Worm (Caenorhabditis elegans) whole organism, L4 larva: ENCODE results near the gene T04B2.8.

Experiments
- T26A8.4 ChIP-seq: fragments of 200-800 bp; sonication (Bioruptor generic); IDR thresholded peaks from 2 replicates; pipeline ENCODE4 v1.3.6; 2022; ENCODE audit warnings: missing genetic modification characterization, missing compliant biosample characterization
- arid-1 ChIP-seq: fragments of 200-800 bp; sonication (Bioruptor generic); conservative IDR thresholded peaks from 2 replicates; pipeline ENCODE4 v1.3.6; 2022; ENCODE audit warnings: missing genetic modification reagents, missing genetic modification characterization, missing compliant biosample characterization
- ceh-62 ChIP-seq: sonication (generic microtip); optimal IDR thresholded peaks from 2 replicates; lab custom pipeline; 2017; ENCODE audit warnings: missing biosample characterization, missing genetic modification characterization
- ceh-82 ChIP-seq: sonication (generic microtip); optimal IDR thresholded peaks from 2 replicates; lab custom pipeline; 2017; ENCODE audit warnings: missing biosample characterization, missing genetic modification characterization
- cey-2 ChIP-seq: sonication (generic microtip); optimal IDR thresholded peaks from 3 replicates; lab custom pipeline; 2017; ENCODE audit warnings: missing genetic modification characterization, mild to moderate bottlenecking, missing compliant biosample characterization, antibody characterized with exemption, borderline replicate concordance; ENCODE audit not compliant: insufficient read depth
- ctbp-1 ChIP-seq: fragments of 200-800 bp; sonication (Bioruptor generic); IDR thresholded peaks from 2 replicates; pipeline ENCODE4 v1.3.6; 2022; ENCODE audit warnings: missing genetic modification reagents, missing genetic modification characterization, missing compliant biosample characterization
- daf-19 ChIP-seq: fragments of 200-800 bp; sonication (Bioruptor generic); conservative IDR thresholded peaks from 2 replicates; pipeline ENCODE4 v1.3.6; 2022; ENCODE audit warnings: missing genetic modification characterization, missing compliant biosample characterization
- egl-27 ChIP-seq: sonication (generic microtip); optimal IDR thresholded peaks from 3 replicates; lab custom pipeline; 2017; ENCODE audit warnings: missing biosample characterization, missing genetic modification reagents, missing genetic modification characterization
- egl-43 ChIP-seq: fragments of 200-800 bp; sonication (Bioruptor generic); IDR thresholded peaks from 2 replicates; pipeline ENCODE4 v1.3.6; 2022; ENCODE audit warnings: missing genetic modification reagents, missing genetic modification characterization, missing compliant biosample characterization
- hlh-30 ChIP-seq: sonication (generic microtip); optimal IDR thresholded peaks from 2 replicates; lab custom pipeline; 2017; ENCODE audit warnings: antibody characterized with exemption, mild to moderate bottlenecking, missing genetic modification characterization, missing compliant biosample characterization; ENCODE audit not compliant: insufficient read depth
- lin-15B ChIP-seq: fragments of 150-350 bp; sonication (generic microtip); optimal IDR thresholded peaks from 3 replicates; lab custom pipeline; 2014; ENCODE audit warnings: missing biosample characterization, missing genetic modification characterization
- lin-39 ChIP-seq: fragments of 150-350 bp; optimal IDR thresholded peaks from 2 replicates; lab custom pipeline; 2014; ENCODE audit warnings: missing biosample characterization, missing genetic modification reagents, missing genetic modification characterization
- lir-3 ChIP-seq: sonication (generic microtip); optimal IDR thresholded peaks from 2 replicates; lab custom pipeline; 2016; ENCODE audit warnings: mild to moderate bottlenecking, missing genetic modification characterization, missing compliant biosample characterization
- lsy-2 ChIP-seq, 2 experiments: fragments of 150-350 bp in 1 of 2; sonication (generic microtip) in 1 of 2; optimal IDR thresholded peaks; 2 replicates each; lab custom pipeline; 2014 to 2017; ENCODE audit warnings: missing biosample characterization in 2 of 2, missing genetic modification characterization in 2 of 2
- madf-5 ChIP-seq, 2 experiments: fragments of 200-800 bp; sonication (Bioruptor generic); IDR thresholded peaks; 2 replicates each; pipeline ENCODE4 v1.3.6; 2022; ENCODE audit warnings: missing compliant biosample characterization in 2 of 2, missing genetic modification characterization in 2 of 2
- mes-2 ChIP-seq: sonication (generic microtip); optimal IDR thresholded peaks from 2 replicates; lab custom pipeline; 2016; ENCODE audit warnings: missing genotype, mild to moderate bottlenecking, missing genetic modification characterization, missing compliant biosample characterization; ENCODE audit not compliant: poor library complexity, severe bottlenecking
- nhr-25 ChIP-seq: sonication (generic microtip); optimal IDR thresholded peaks from 2 replicates; lab custom pipeline; 2017; ENCODE audit warnings: missing genetic modification characterization, mild to moderate bottlenecking, missing compliant biosample characterization, antibody characterized with exemption, moderate library complexity, borderline replicate concordance; ENCODE audit not compliant: insufficient read depth
- nhr-42 ChIP-seq: fragments of 200-800 bp; sonication (Bioruptor generic); IDR thresholded peaks from 2 replicates; pipeline ENCODE4 v1.3.6; 2022; ENCODE audit warnings: missing genetic modification characterization, missing compliant biosample characterization
- nhr-6 ChIP-seq: fragments of 150-350 bp; optimal IDR thresholded peaks from 2 replicates; lab custom pipeline; 2014; ENCODE audit warnings: missing biosample characterization, missing genetic modification characterization
- nhr-76 ChIP-seq: fragments of 150-350 bp; optimal IDR thresholded peaks from 2 replicates; lab custom pipeline; 2014; ENCODE audit warnings: missing biosample characterization, missing genetic modification characterization
- php-3 ChIP-seq: fragments of 200-800 bp; sonication (Bioruptor generic); IDR thresholded peaks from 2 replicates; pipeline ENCODE4 v1.3.6; 2022; ENCODE audit warnings: missing genetic modification reagents, missing genetic modification characterization, missing compliant biosample characterization
- tra-1 ChIP-seq: fragments of 200-800 bp; sonication (Bioruptor generic); IDR thresholded peaks from 2 replicates; pipeline ENCODE4 v1.3.6; 2022; ENCODE audit warnings: missing genetic modification reagents, missing genetic modification characterization, missing compliant biosample characterization
- unc-62 ChIP-seq, 3 experiments: fragments of 150-350 bp in 1 of 3; sonication (generic microtip); optimal IDR thresholded peaks in 2 of 3; peaks in 1 of 3; 1 replicate in 1 of 3; 2 replicates in 2 of 3; lab custom pipeline; 2014 to 2017; ENCODE audit warnings: missing biosample characterization in 3 of 3, missing genetic modification characterization in 3 of 3, missing genetic modification reagents in 3 of 3, missing genotype in 1 of 3
- zfp-3 ChIP-seq: fragments of 200-800 bp; sonication (Bioruptor generic); conservative IDR thresholded peaks from 2 replicates; pipeline ENCODE4 v1.3.6; 2022; ENCODE audit warnings: missing genetic modification reagents, missing genetic modification characterization, missing compliant biosample characterization
- zip-2 ChIP-seq: fragments of 150-350 bp; optimal IDR thresholded peaks from 2 replicates; lab custom pipeline; 2014; ENCODE audit warnings: missing biosample characterization, missing genetic modification characterization

Gene T04B2.8

ce11 chrIV:10003372-10003771 is 47.6 kb downstream of the T04B2.8 start, which contains the start of the genes C47E12.2 and sars-1:
Gene C47E12.2, minus strand, starts transcription at chrIV:10003502.
Gene sars-1, plus strand, starts transcription at chrIV:10003726.
- TF ChIP-seq nhr-76 (tag; lab: Kevin White, UChicago) = no peak
- TF ChIP-seq lsy-2 (tag; optimal IDR thresholded peaks at IDR 0.05; lab: Kevin White, UChicago) = peak in 1 of 2 experiments; percentile 90
- peak; percentile 86 for TF ChIP-seq zip-2 (tag; lab: Kevin White, UChicago)
- peak; percentile 44 for TF ChIP-seq mes-2
- no peak for TF ChIP-seq ctbp-1 (GFP tag; lab: Robert Waterston, UW)
- TF ChIP-seq, all 104 proteins: peak for 3

ce11 chrIV:10001748-10002147 is 49.2 kb downstream of the T04B2.8 start, which contains the start of gene C47E12.3:
Gene C47E12.3, minus strand, starts transcription at chrIV:10001848.
- TF ChIP-seq lin-15B (tag; lab: Kevin White, UChicago) (no peak), php-3 (GFP tag; lab: Robert Waterston, UW) (no peak), nhr-25 (tag; lab: Kevin White, UChicago) (no peak), lin-39 (no peak), egl-43 (no peak), madf-5 (GFP tag; IDR thresholded peaks at IDR 0.05; lab: Robert Waterston, UW) (no peak), arid-1 (GFP tag; lab: Robert Waterston, UW) (no peak), unc-62 (GFP tag; optimal IDR thresholded peaks at IDR 0.05 in 1 of 2; lab: Kevin White, UChicago) (no peak), unc-62 (tag; optimal IDR thresholded peaks at IDR 0.05; lab: Kevin White, UChicago) (no peak), ceh-62 (no peak), cey-2 (tag; lab: Kevin White, UChicago) (no peak), tra-1 (GFP tag; lab: Robert Waterston, UW) (no peak), hlh-30 (tag; lab: Kevin White, UChicago) (no peak), zfp-3 (GFP tag; lab: Robert Waterston, UW) (no peak), egl-27 (no peak), lir-3 (no peak), ceh-82 (tag; lab: Kevin White, UChicago) (no peak), nhr-6 (no peak), daf-19 (no peak), T26A8.4 (no peak), nhr-42 (no peak)
- TF ChIP-seq, all 104 proteins: peak for 0
